Fruit fly (Drosophila melanogaster) whole organism, prepupa: ENCODE results near the gene CG16721.

Experiments
- Blimp-1 ChIP-seq: fragments of 200-800 bp; sonication (Bioruptor generic); optimal IDR thresholded peaks from 3 replicates; lab custom pipeline; 2017; ENCODE audit warnings: missing biosample characterization, missing genetic modification characterization, mild to moderate bottlenecking, moderate library complexity, missing genetic modification reagents
- CG10631 ChIP-seq: fragments of 200-800 bp; sonication (Bioruptor generic); optimal IDR thresholded peaks from 2 replicates; lab custom pipeline; 2016; ENCODE audit warnings: missing biosample characterization, missing genetic modification characterization
- CG11762 ChIP-seq: fragments of 200-800 bp; sonication (Bioruptor generic); optimal IDR thresholded peaks from 3 replicates; lab custom pipeline; 2016; ENCODE audit warnings: missing biosample characterization, missing genetic modification characterization; ENCODE audit not compliant: insufficient read depth
- CG11902 ChIP-seq: fragments of 200-800 bp; sonication (Bioruptor generic); optimal IDR thresholded peaks from 3 replicates; lab custom pipeline; 2016; ENCODE audit warnings: missing biosample characterization, missing genetic modification characterization
- CG15336 ChIP-seq: fragments of 200-800 bp; sonication (Bioruptor generic); IDR thresholded peaks from 2 replicates; pipeline ENCODE4 v1.3.6; 2022; ENCODE audit warnings: missing biosample characterization, missing genetic modification characterization
- CG16779 ChIP-seq: fragments of 200-800 bp; sonication (Bioruptor generic); optimal IDR thresholded peaks from 3 replicates; lab custom pipeline; 2017; ENCODE audit warnings: missing biosample characterization, mild to moderate bottlenecking, missing genetic modification characterization
- CG31627 ChIP-seq: fragments of 200-800 bp; sonication (Bioruptor generic); optimal IDR thresholded peaks from 3 replicates; lab custom pipeline; 2016; ENCODE audit warnings: missing biosample characterization, missing genetic modification characterization
- CG32006 ChIP-seq: fragments of 200-800 bp; sonication (Bioruptor generic); optimal IDR thresholded peaks from 3 replicates; lab custom pipeline; 2017; ENCODE audit warnings: missing biosample characterization, mild to moderate bottlenecking, missing genetic modification characterization
- CG4318 ChIP-seq: fragments of 200-800 bp; sonication (Bioruptor generic); optimal IDR thresholded peaks from 3 replicates; lab custom pipeline; 2017; ENCODE audit warnings: missing biosample characterization, mild to moderate bottlenecking, missing genetic modification characterization
- CG6163 ChIP-seq: fragments of 200-800 bp; sonication (Bioruptor generic); IDR thresholded peaks from 3 replicates; pipeline ENCODE4 v1.3.6; 2022; ENCODE audit warnings: missing biosample characterization, missing genetic modification characterization
- CG6276 ChIP-seq: fragments of 200-800 bp; sonication (Bioruptor generic); optimal IDR thresholded peaks from 2 replicates; lab custom pipeline; 2017; ENCODE audit warnings: missing biosample characterization, mild to moderate bottlenecking, missing genetic modification characterization
- CG6854 ChIP-seq: fragments of 200-800 bp; sonication (Bioruptor generic); optimal IDR thresholded peaks from 2 replicates; lab custom pipeline; 2017; ENCODE audit warnings: missing biosample characterization, mild to moderate bottlenecking, missing genetic modification characterization
- CG7368 ChIP-seq: fragments of 200-800 bp; sonication (Bioruptor generic); optimal IDR thresholded peaks from 3 replicates; lab custom pipeline; 2016; ENCODE audit warnings: missing biosample characterization, missing genetic modification characterization
- CG8319 ChIP-seq: fragments of 200-800 bp; sonication (Bioruptor generic); optimal IDR thresholded peaks from 3 replicates; lab custom pipeline; 2016; ENCODE audit warnings: missing biosample characterization, missing genetic modification characterization
- CG8632 ChIP-seq: fragments of 200-800 bp; sonication (Bioruptor generic); optimal IDR thresholded peaks from 3 replicates; lab custom pipeline; 2016; ENCODE audit warnings: missing biosample characterization, missing genetic modification characterization
- CG9139 ChIP-seq: fragments of 200-800 bp; sonication (Bioruptor generic); optimal IDR thresholded peaks from 3 replicates; lab custom pipeline; 2017; ENCODE audit warnings: missing biosample characterization, mild to moderate bottlenecking, missing genetic modification characterization
- Eip78C ChIP-seq: fragments of 200-800 bp; sonication (Bioruptor generic); peaks from one replicate; lab custom pipeline; 2016; ENCODE audit warnings: missing biosample characterization, missing genetic modification characterization
- Eip93F ChIP-seq: fragments of 200-800 bp; sonication (Bioruptor generic); optimal IDR thresholded peaks from 2 replicates; lab custom pipeline; 2016; ENCODE audit warnings: missing biosample characterization, mild to moderate bottlenecking, missing genetic modification characterization
- Ets21C ChIP-seq: fragments of 200-800 bp; sonication (Bioruptor generic); optimal IDR thresholded peaks from 3 replicates; lab custom pipeline; 2016; ENCODE audit warnings: missing biosample characterization, missing genetic modification characterization
- Ets96B ChIP-seq: fragments of 200-800 bp; optimal IDR thresholded peaks from 2 replicates; lab custom pipeline; 2019; ENCODE audit warnings: missing biosample characterization, mild to moderate bottlenecking, missing genetic modification characterization, moderate library complexity
- Gug ChIP-seq: fragments of 200-800 bp; sonication (Bioruptor generic); IDR thresholded peaks from 2 replicates; pipeline ENCODE4 v1.3.6; 2022; ENCODE audit warnings: missing biosample characterization, missing genetic modification characterization
- Hr4 ChIP-seq: fragments of 200-800 bp; sonication (Bioruptor generic); optimal IDR thresholded peaks from 3 replicates; lab custom pipeline; 2016; ENCODE audit warnings: missing biosample characterization, missing genetic modification characterization
- Lpt ChIP-seq: fragments of 200-800 bp; sonication (Bioruptor generic); optimal IDR thresholded peaks from 3 replicates; lab custom pipeline; 2016; ENCODE audit warnings: missing biosample characterization, missing genetic modification characterization
- OdsH ChIP-seq: fragments of 200-800 bp; sonication (Bioruptor generic); optimal IDR thresholded peaks from 3 replicates; lab custom pipeline; 2016; ENCODE audit warnings: missing biosample characterization, missing genetic modification characterization
- Sox102F ChIP-seq: fragments of 200-800 bp; sonication (Bioruptor generic); optimal IDR thresholded peaks from 2 replicates; lab custom pipeline; 2016; ENCODE audit warnings: missing biosample characterization, mild to moderate bottlenecking, missing genetic modification characterization
- Sox15 ChIP-seq: fragments of 200-800 bp; sonication (Bioruptor generic); optimal IDR thresholded peaks from 3 replicates; lab custom pipeline; 2016; ENCODE audit warnings: missing biosample characterization, missing genetic modification characterization
- acj6 ChIP-seq: fragments of 200-800 bp; sonication (Bioruptor generic); optimal IDR thresholded peaks from 3 replicates; lab custom pipeline; 2016; ENCODE audit warnings: missing biosample characterization, missing genetic modification characterization
- dac ChIP-seq: fragments of 200-800 bp; sonication (Bioruptor generic); optimal IDR thresholded peaks from 2 replicates; lab custom pipeline; 2017; ENCODE audit warnings: missing biosample characterization, mild to moderate bottlenecking, missing genetic modification characterization
- eg ChIP-seq: fragments of 200-800 bp; sonication (Bioruptor generic); IDR thresholded peaks from 3 replicates; pipeline ENCODE4 v1.3.6; 2022; ENCODE audit warnings: missing biosample characterization, missing genetic modification characterization
- esn ChIP-seq: fragments of 200-800 bp; sonication (Bioruptor generic); optimal IDR thresholded peaks from 2 replicates; lab custom pipeline; 2016; ENCODE audit warnings: missing biosample characterization, mild to moderate bottlenecking, missing genetic modification characterization, moderate library complexity
- fd59A ChIP-seq: fragments of 200-800 bp; sonication (Bioruptor generic); optimal IDR thresholded peaks from 2 replicates; lab custom pipeline; 2017; ENCODE audit warnings: missing biosample characterization, mild to moderate bottlenecking, missing genetic modification characterization, missing genetic modification reagents
- fd85E ChIP-seq: fragments of 200-800 bp; sonication (Bioruptor generic); optimal IDR thresholded peaks from 3 replicates; lab custom pipeline; 2016; ENCODE audit warnings: missing biosample characterization, missing genetic modification characterization
- fkh ChIP-seq: fragments of 200-800 bp; sonication (Bioruptor generic); optimal IDR thresholded peaks from 3 replicates; lab custom pipeline; 2017; ENCODE audit warnings: missing biosample characterization, mild to moderate bottlenecking, missing genetic modification characterization, moderate library complexity
- lz ChIP-seq: fragments of 200-800 bp; sonication (Bioruptor generic); optimal IDR thresholded peaks from 3 replicates; lab custom pipeline; 2016; ENCODE audit warnings: missing biosample characterization, missing genetic modification characterization
- net ChIP-seq: fragments of 200-800 bp; sonication (Bioruptor generic); optimal IDR thresholded peaks from 3 replicates; lab custom pipeline; 2016; ENCODE audit warnings: missing biosample characterization, missing genetic modification characterization
- pdm3 ChIP-seq: fragments of 200-800 bp; sonication (Bioruptor generic); optimal IDR thresholded peaks from 3 replicates; lab custom pipeline; 2016; ENCODE audit warnings: missing biosample characterization, missing genetic modification characterization
- salr ChIP-seq, 2 experiments: fragments of 200-800 bp; sonication (Bioruptor generic); optimal IDR thresholded peaks; 3 replicates each; lab custom pipeline; 2016 to 2018; ENCODE audit warnings: missing biosample characterization in 2 of 2, missing genetic modification characterization in 2 of 2, mild to moderate bottlenecking in 1 of 2
- spab ChIP-seq: fragments of 200-800 bp; sonication (Bioruptor generic); optimal IDR thresholded peaks from 2 replicates; lab custom pipeline; 2017; ENCODE audit warnings: missing biosample characterization, mild to moderate bottlenecking, missing genetic modification characterization, missing genetic modification reagents
- svp ChIP-seq: fragments of 200-800 bp; sonication (Bioruptor generic); peaks from one replicate; lab custom pipeline; 2016; ENCODE audit warnings: missing biosample characterization, missing genetic modification characterization
- vri ChIP-seq: fragments of 200-800 bp; sonication (Bioruptor generic); optimal IDR thresholded peaks from 3 replicates; lab custom pipeline; 2016; ENCODE audit warnings: missing biosample characterization, mild to moderate bottlenecking, missing genetic modification characterization

The CG16721 gene

DNA sequence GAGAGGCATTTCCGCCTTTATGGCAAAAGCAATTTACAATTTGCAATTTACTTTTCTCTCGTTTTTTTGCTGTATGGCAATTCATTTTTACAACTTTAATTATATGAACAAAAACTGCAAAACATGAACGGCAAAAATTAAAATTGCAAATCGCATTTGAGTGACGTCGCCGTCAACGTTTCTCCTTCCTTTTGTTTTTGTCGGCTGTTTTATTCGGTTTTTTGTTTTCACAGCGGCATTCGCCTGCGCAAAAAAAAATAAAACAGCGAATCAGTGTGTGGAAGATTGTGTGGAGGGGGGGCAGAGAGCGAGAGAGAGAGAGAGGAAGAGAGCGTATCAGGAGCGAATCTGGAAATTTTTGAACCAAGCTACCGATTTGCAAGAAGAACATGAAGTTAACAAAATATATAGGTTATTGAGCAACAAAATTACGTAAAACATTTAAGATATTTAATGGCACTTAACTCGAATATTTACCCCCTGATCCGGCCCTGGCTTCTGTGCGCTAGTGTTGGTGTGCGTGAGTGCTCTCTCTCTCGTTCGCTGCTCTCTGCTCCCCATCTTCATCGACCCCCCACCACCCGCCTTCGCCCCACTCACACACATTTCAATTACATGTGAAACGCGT, 38.9 kb downstream of the CG16721 start (continued):
- TF ChIP-seq CG6276: peak; percentile 99
- peak; percentile 100 for TF ChIP-seq svp (GFP tag; lab: Kevin White, UChicago)
- TF ChIP-seq acj6 (GFP tag; lab: Kevin White, UChicago): peak; percentile 100
- peak; percentile 99 for TF ChIP-seq CG6854 (GFP tag; lab: Kevin White, UChicago)
- peak; percentile 100 for TF ChIP-seq Lpt (GFP tag; lab: Kevin White, UChicago)
- TF ChIP-seq eg (GFP tag; lab: Robert Waterston, UW): peak; percentile 100
- peak; percentile 100 for TF ChIP-seq CG32006 (GFP tag; lab: Kevin White, UChicago)
- TF ChIP-seq Sox102F (GFP tag; lab: Kevin White, UChicago): peak; percentile 99
- peak; percentile 100 for TF ChIP-seq lz (GFP tag; lab: Kevin White, UChicago)
- TF ChIP-seq Eip78C (GFP tag; lab: Kevin White, UChicago): peak; percentile 100

DNA sequence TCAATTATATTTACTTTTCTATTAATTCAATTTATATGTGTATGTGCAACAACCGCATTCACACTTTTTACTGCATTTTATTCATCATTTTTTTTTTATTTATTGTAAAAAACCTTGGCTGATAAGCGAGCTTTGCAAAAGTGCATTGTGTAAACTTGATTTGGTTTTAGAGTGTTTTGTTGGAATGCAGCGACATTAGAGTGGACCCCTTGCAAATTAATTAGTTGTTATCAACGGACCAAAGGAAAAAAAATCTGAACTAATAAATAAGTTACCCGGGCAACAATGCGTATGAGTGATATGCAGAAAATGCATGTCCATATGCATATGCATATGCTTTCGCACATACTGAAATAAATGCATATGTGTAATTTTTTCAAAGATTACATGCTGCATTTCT, 41.3 kb downstream of the CG16721 start:
- TF ChIP-seq net (GFP tag; lab: Kevin White, UChicago) (no peak), Eip78C (GFP tag; lab: Kevin White, UChicago) (no peak), CG32006 (GFP tag; lab: Kevin White, UChicago) (peak; percentile 1), CG4318 (GFP tag; lab: Kevin White, UChicago) (no peak), CG8632 (GFP tag; lab: Kevin White, UChicago) (no peak), esn (GFP tag; lab: Kevin White, UChicago) (no peak), svp (GFP tag; lab: Kevin White, UChicago) (no peak), eg (GFP tag; lab: Robert Waterston, UW) (peak; percentile 57; the same call in 2 of the 3 replicates), Eip93F (GFP tag; lab: Kevin White, UChicago) (no peak), Sox15 (GFP tag; lab: Kevin White, UChicago) (no peak), CG6163 (GFP tag; lab: Robert Waterston, UW) (0 out of 3 replicates have a peak, but pooled peaks have one; percentile 19), lz (GFP tag; lab: Kevin White, UChicago) (no peak), Ets21C (GFP tag; lab: Kevin White, UChicago) (no peak), CG11762 (GFP tag; lab: Kevin White, UChicago) (no peak), vri (no peak), CG7368 (GFP tag; lab: Kevin White, UChicago) (no peak), salr (GFP tag; optimal IDR thresholded peaks at IDR 0.05; lab: Kevin White, UChicago) (no peak), Ets96B (tag; lab: Kevin White, UChicago) (no peak), CG6276 (peak; percentile 55), OdsH (no peak), CG11902 (no peak), fkh (GFP tag; lab: Kevin White, UChicago) (no peak), CG6854 (GFP tag; lab: Kevin White, UChicago) (no peak), spab (GFP tag; lab: Kevin White, UChicago) (no peak), CG9139 (GFP tag; lab: Kevin White, UChicago) (no peak), dac (no peak), CG10631 (GFP tag; lab: Kevin White, UChicago) (no peak), CG15336 (peak; percentile 49; the same call in 1 of the 2 replicates), fd59A (GFP tag; lab: Kevin White, UChicago) (no peak), Hr4 (GFP tag; lab: Kevin White, UChicago) (no peak), Gug (GFP tag; lab: Robert Waterston, UW) (no peak), Blimp-1 (GFP tag; lab: Kevin White, UChicago) (no peak), fd85E (no peak), CG8319 (GFP tag; lab: Kevin White, UChicago) (no peak), pdm3 (GFP tag; lab: Kevin White, UChicago) (no peak), CG16779 (tag; lab: Kevin White, UChicago) (peak; percentile 6), CG31627 (GFP tag; lab: Kevin White, UChicago) (no peak)
